Worm (Caenorhabditis elegans): ENCODE results near the gene srw-100.

ce11 chrV:1662270-1662669 is 48.7 kb upstream of the srw-100 start, which contains the start of gene irld-40:
- TF ChIP-seq him-1 (tag; optimal IDR thresholded peaks at IDR 0.05) (no peak), dao-5 (tag; optimal IDR thresholded peaks at IDR 0.05) (no peak)

Measured in whole organism, L4/young adult.